Worm (Caenorhabditis elegans) whole organism, L1 larva: ENCODE results near the gene phdh-1.

Experiments
- egl-27 ChIP-seq, 2 experiments: fragments of 150-350 bp in 1 of 2; sonication (generic microtip); optimal IDR thresholded peaks; 3 replicates each; lab custom pipeline; 2017 to 2018; ENCODE audit warnings: missing biosample characterization in 2 of 2, missing genetic modification characterization in 2 of 2, missing genetic modification reagents in 2 of 2
- nhr-237 ChIP-seq: fragments of 150-350 bp; optimal IDR thresholded peaks from 2 replicates; lab custom pipeline; 2014; ENCODE audit warnings: missing biosample characterization, missing genetic modification characterization
- nhr-76 ChIP-seq: sonication (generic microtip); optimal IDR thresholded peaks from 2 replicates; lab custom pipeline; 2017; ENCODE audit warnings: missing biosample characterization, missing genetic modification characterization
- nhr-77 ChIP-seq: fragments of 150-350 bp; optimal IDR thresholded peaks from 2 replicates; lab custom pipeline; 2014; ENCODE audit warnings: missing biosample characterization, missing genetic modification characterization
- nhr-90 ChIP-seq: sonication (generic microtip); optimal IDR thresholded peaks from 2 replicates; lab custom pipeline; 2016; ENCODE audit warnings: mild to moderate bottlenecking, missing genetic modification characterization, missing compliant biosample characterization; ENCODE audit not compliant: poor library complexity
- unc-62 ChIP-seq: fragments of 150-350 bp; optimal IDR thresholded peaks from 2 replicates; lab custom pipeline; 2014; ENCODE audit warnings: missing biosample characterization, missing genetic modification reagents, missing genetic modification characterization
- zag-1 ChIP-seq: fragments of 150-350 bp; optimal IDR thresholded peaks from 2 replicates; lab custom pipeline; 2014; ENCODE audit warnings: missing biosample characterization, missing genetic modification characterization
- ztf-4 ChIP-seq: fragments of 150-350 bp; optimal IDR thresholded peaks from 2 replicates; lab custom pipeline; 2014; ENCODE audit warnings: missing biosample characterization, missing genetic modification characterization

- no peak for TF ChIP-seq unc-62 (GFP tag; lab: Kevin White, UChicago)
- TF ChIP-seq nhr-76 (tag; lab: Kevin White, UChicago): no peak
- TF ChIP-seq ztf-4 (tag; lab: Kevin White, UChicago): no peak
- TF ChIP-seq nhr-237: no peak
- no peak for TF ChIP-seq egl-27 (tag; optimal IDR thresholded peaks at IDR 0.05; lab: Kevin White, UChicago)
- TF ChIP-seq nhr-90 (tag; lab: Kevin White, UChicago): no peak
- TF ChIP-seq nhr-77: no peak
- no peak for TF ChIP-seq zag-1 (tag; lab: Kevin White, UChicago)
Observed at ce11 chrII:13616000-13616399, 22.3 kb downstream of the phdh-1 start, which contains the start of gene gst-14.
